Worm (Caenorhabditis elegans) whole organism, L4 larva: ENCODE results near the gene F10E7.2.
A peak's percentile ranks its signal among the peaks of the same experiment; 100 is the strongest.

Experiments used
- D1046.2 ChIP-seq: fragments of 200-800 bp; sonication (Bioruptor generic); IDR thresholded peaks from 2 replicates; pipeline ENCODE4 v1.3.6; 2022; ENCODE audit warnings: missing genetic modification characterization, missing compliant biosample characterization
- T20F7.1 ChIP-seq: fragments of 200-800 bp; sonication (Bioruptor generic); optimal IDR thresholded peaks from 2 replicates; lab custom pipeline; 2018; ENCODE audit warnings: mild to moderate bottlenecking, missing genetic modification characterization, missing compliant biosample characterization
- Y48G9A.11 ChIP-seq: fragments of 200-800 bp; sonication (Bioruptor generic); IDR thresholded peaks from 2 replicates; pipeline ENCODE4 v1.3.6; 2022; ENCODE audit warnings: missing genetic modification reagents, missing genetic modification characterization, missing compliant biosample characterization
- ZK546.5 ChIP-seq, 2 experiments: sonication (generic microtip); optimal IDR thresholded peaks; 2 replicates each; lab custom pipeline; 2017; ENCODE audit warnings: missing biosample characterization in 2 of 2, missing genetic modification characterization in 2 of 2
- arid-1 ChIP-seq: fragments of 200-800 bp; sonication (Bioruptor generic); conservative IDR thresholded peaks from 2 replicates; pipeline ENCODE4 v1.3.6; 2022; ENCODE audit warnings: missing genetic modification reagents, missing genetic modification characterization, missing compliant biosample characterization
- attf-4 ChIP-seq: sonication (generic microtip); optimal IDR thresholded peaks from 3 replicates; lab custom pipeline; 2017; ENCODE audit warnings: missing biosample characterization, missing genetic modification characterization
- ceh-62 ChIP-seq: sonication (generic microtip); optimal IDR thresholded peaks from 2 replicates; lab custom pipeline; 2017; ENCODE audit warnings: missing biosample characterization, missing genetic modification characterization
- ceh-82 ChIP-seq: sonication (generic microtip); optimal IDR thresholded peaks from 2 replicates; lab custom pipeline; 2017; ENCODE audit warnings: missing biosample characterization, missing genetic modification characterization
- ces-1 ChIP-seq: fragments of 150-350 bp; sonication (generic microtip); optimal IDR thresholded peaks from 4 replicates; lab custom pipeline; 2014; ENCODE audit warnings: missing biosample characterization, missing genetic modification reagents, missing genetic modification characterization
- daf-16 ChIP-seq, 3 experiments: sonication (generic microtip); optimal IDR thresholded peaks; 2 replicates each; lab custom pipeline; 2016 to 2017; ENCODE audit warnings: missing genetic modification characterization in 3 of 3, missing genetic modification reagents in 3 of 3, mild to moderate bottlenecking in 2 of 3, missing compliant biosample characterization in 2 of 3, missing biosample characterization in 1 of 3, moderate library complexity in 1 of 3
- daf-8 ChIP-seq: fragments of 200-800 bp; sonication (Bioruptor generic); IDR thresholded peaks from 2 replicates; pipeline ENCODE4 v1.3.6; 2022; ENCODE audit warnings: missing genetic modification characterization, missing compliant biosample characterization
- dmd-6 ChIP-seq: fragments of 200-800 bp; sonication (Bioruptor generic); IDR thresholded peaks from 2 replicates; pipeline ENCODE4 v1.3.6; 2022; ENCODE audit warnings: missing genetic modification reagents, missing genetic modification characterization, missing compliant biosample characterization
- dpl-1 ChIP-seq: fragments of 150-350 bp; optimal IDR thresholded peaks from 2 replicates; lab custom pipeline; 2014; ENCODE audit warnings: missing biosample characterization, missing genetic modification reagents, missing genetic modification characterization
- dve-1 ChIP-seq: sonication (generic microtip); optimal IDR thresholded peaks from 2 replicates; lab custom pipeline; 2017; ENCODE audit warnings: antibody characterized with exemption, mild to moderate bottlenecking, missing genetic modification characterization, missing compliant biosample characterization; ENCODE audit not compliant: insufficient read depth
- fkh-10 ChIP-seq: fragments of 150-350 bp; optimal IDR thresholded peaks from 2 replicates; lab custom pipeline; 2014; ENCODE audit warnings: missing biosample characterization, missing genetic modification reagents, missing genetic modification characterization
- fos-1 ChIP-seq: fragments of 150-350 bp; optimal IDR thresholded peaks from 2 replicates; lab custom pipeline; 2014; ENCODE audit warnings: missing biosample characterization, missing genetic modification characterization
- hlh-11 ChIP-seq: fragments of 200-800 bp; sonication (Bioruptor generic); optimal IDR thresholded peaks from 2 replicates; lab custom pipeline; 2018; ENCODE audit warnings: mild to moderate bottlenecking, missing genetic modification characterization, missing compliant biosample characterization
- hlh-30 ChIP-seq: sonication (generic microtip); optimal IDR thresholded peaks from 2 replicates; lab custom pipeline; 2017; ENCODE audit warnings: antibody characterized with exemption, mild to moderate bottlenecking, missing genetic modification characterization, missing compliant biosample characterization; ENCODE audit not compliant: insufficient read depth
- hmg-1.1 ChIP-seq: fragments of 200-800 bp; sonication (Bioruptor generic); IDR thresholded peaks from 2 replicates; pipeline ENCODE4 v1.3.6; 2022; ENCODE audit warnings: missing genetic modification reagents, missing genetic modification characterization, missing compliant biosample characterization
- jun-1 ChIP-seq: fragments of 150-350 bp; optimal IDR thresholded peaks from 2 replicates; lab custom pipeline; 2014; ENCODE audit warnings: missing biosample characterization, missing genetic modification reagents, missing genetic modification characterization
- lin-13 ChIP-seq: fragments of 150-350 bp; optimal IDR thresholded peaks from 2 replicates; lab custom pipeline; 2014; ENCODE audit warnings: missing biosample characterization, missing genetic modification reagents, missing genetic modification characterization
- lin-29 ChIP-seq: fragments of 200-800 bp; sonication (Bioruptor generic); IDR thresholded peaks from 2 replicates; pipeline ENCODE4 v1.3.6; 2022; ENCODE audit warnings: missing genetic modification reagents, missing genetic modification characterization, missing compliant biosample characterization
- lin-39 ChIP-seq: fragments of 150-350 bp; optimal IDR thresholded peaks from 2 replicates; lab custom pipeline; 2014; ENCODE audit warnings: missing biosample characterization, missing genetic modification reagents, missing genetic modification characterization
- lsy-2 ChIP-seq, 2 experiments: fragments of 150-350 bp in 1 of 2; sonication (generic microtip) in 1 of 2; optimal IDR thresholded peaks; 2 replicates each; lab custom pipeline; 2014 to 2017; ENCODE audit warnings: missing biosample characterization in 2 of 2, missing genetic modification characterization in 2 of 2
- mdl-1 ChIP-seq, 2 experiments: fragments of 150-350 bp in 1 of 2; sonication (generic microtip) in 1 of 2; optimal IDR thresholded peaks; 2 replicates each; lab custom pipeline; 2014 to 2017; ENCODE audit warnings: missing biosample characterization in 2 of 2, missing genetic modification characterization in 2 of 2
- mep-1 ChIP-seq: fragments of 150-350 bp; sonication (generic microtip); optimal IDR thresholded peaks from 3 replicates; lab custom pipeline; 2014; ENCODE audit warnings: missing biosample characterization, missing genetic modification characterization
- mes-2 ChIP-seq: sonication (generic microtip); optimal IDR thresholded peaks from 2 replicates; lab custom pipeline; 2016; ENCODE audit warnings: missing genotype, mild to moderate bottlenecking, missing genetic modification characterization, missing compliant biosample characterization; ENCODE audit not compliant: poor library complexity, severe bottlenecking
- nhr-11 ChIP-seq: fragments of 150-350 bp; optimal IDR thresholded peaks from 2 replicates; lab custom pipeline; 2014; ENCODE audit warnings: missing biosample characterization, missing genetic modification characterization
- nhr-28 ChIP-seq: fragments of 150-350 bp; optimal IDR thresholded peaks from 2 replicates; lab custom pipeline; 2014; ENCODE audit warnings: missing biosample characterization, missing genetic modification characterization
- pha-4 ChIP-seq, 2 experiments: fragments of 150-350 bp in 1 of 2; fragments of 200-800 bp in 1 of 2; sonication (Bioruptor generic) in 1 of 2; IDR thresholded peaks in 1 of 2; optimal IDR thresholded peaks in 1 of 2; 2 replicates each; pipeline versions ENCODE4 v1.3.6 to Lab custom; 2014 to 2022; ENCODE audit warnings: missing genetic modification characterization in 2 of 2, missing genetic modification reagents in 2 of 2, missing biosample characterization in 1 of 2, missing compliant biosample characterization in 1 of 2
- rbr-2 ChIP-seq: sonication (generic microtip); optimal IDR thresholded peaks from 2 replicates; lab custom pipeline; 2016; ENCODE audit warnings: missing genotype, missing genetic modification characterization, missing compliant biosample characterization
- tra-1 ChIP-seq: fragments of 200-800 bp; sonication (Bioruptor generic); IDR thresholded peaks from 2 replicates; pipeline ENCODE4 v1.3.6; 2022; ENCODE audit warnings: missing genetic modification reagents, missing genetic modification characterization, missing compliant biosample characterization
- unc-39 ChIP-seq: sonication (generic microtip); optimal IDR thresholded peaks from 2 replicates; lab custom pipeline; 2017; ENCODE audit warnings: missing biosample characterization, missing genetic modification characterization
- unc-62 ChIP-seq, 3 experiments: fragments of 150-350 bp in 1 of 3; sonication (generic microtip); optimal IDR thresholded peaks in 2 of 3; peaks in 1 of 3; 1 replicate in 1 of 3; 2 replicates in 2 of 3; lab custom pipeline; 2014 to 2017; ENCODE audit warnings: missing biosample characterization in 3 of 3, missing genetic modification characterization in 3 of 3, missing genetic modification reagents in 3 of 3, missing genotype in 1 of 3
- vab-7 ChIP-seq: fragments of 200-800 bp; sonication (Bioruptor generic); IDR thresholded peaks from 2 replicates; pipeline ENCODE4 v1.3.6; 2022; ENCODE audit warnings: missing genetic modification reagents, missing genetic modification characterization, missing compliant biosample characterization
- zfp-2 ChIP-seq: sonication (generic microtip); optimal IDR thresholded peaks from 2 replicates; lab custom pipeline; 2016; ENCODE audit warnings: mild to moderate bottlenecking, missing genetic modification characterization, missing compliant biosample characterization
- zip-11 ChIP-seq: fragments of 200-800 bp; sonication (Bioruptor generic); IDR thresholded peaks from 2 replicates; pipeline ENCODE4 v1.3.6; 2022; ENCODE audit warnings: missing genetic modification characterization, missing compliant biosample characterization
- zip-2 ChIP-seq: fragments of 150-350 bp; optimal IDR thresholded peaks from 2 replicates; lab custom pipeline; 2014; ENCODE audit warnings: missing biosample characterization, missing genetic modification characterization
- ztf-7 ChIP-seq: fragments of 150-350 bp; optimal IDR thresholded peaks from 2 replicates; lab custom pipeline; 2014; ENCODE audit warnings: missing biosample characterization, missing genetic modification characterization

F10E7.2 gene

ce11 chrII:7111012-7111656 lies 10.9 kb upstream of the F10E7.2 start:
- TF ChIP-seq lsy-2 (tag; optimal IDR thresholded peaks at IDR 0.05; lab: Kevin White, UChicago), result peak in 1 of 2 experiments; percentile 53
- no peak for TF ChIP-seq ceh-82 (tag; lab: Kevin White, UChicago)
- TF ChIP-seq hmg-1.1 (GFP tag; lab: Robert Waterston, UW), result 0 out of 2 replicates have a peak, but pooled peaks have one; percentile 9
- TF ChIP-seq rbr-2 (tag; lab: Kevin White, UChicago), result no peak
- TF ChIP-seq fkh-10, result peak; percentile 45
- TF ChIP-seq unc-62 (GFP tag; optimal IDR thresholded peaks at IDR 0.05 in 1 of 2; lab: Kevin White, UChicago), result peak in 1 of 2 experiments; percentile 95
- no peak for TF ChIP-seq unc-62 (tag; optimal IDR thresholded peaks at IDR 0.05; lab: Kevin White, UChicago)
- no peak for TF ChIP-seq attf-4
- TF ChIP-seq lin-39 (tag; lab: Kevin White, UChicago), result no peak
- no peak for TF ChIP-seq mep-1 (tag; lab: Kevin White, UChicago)

- TF ChIP-seq lin-13 (GFP tag; lab: Kevin White, UChicago) (peak; percentile 15), mes-2 (tag; lab: Kevin White, UChicago) (peak; percentile 72), nhr-11 (no peak), pha-4 (GFP tag; IDR thresholded peaks at IDR 0.05; lab: Robert Waterston, UW) (no peak), pha-4 (tag; optimal IDR thresholded peaks at IDR 0.05; lab: Kevin White, UChicago) (no peak), hlh-30 (tag; lab: Kevin White, UChicago) (peak; percentile 7), lsy-2 (tag; optimal IDR thresholded peaks at IDR 0.05; lab: Kevin White, UChicago) (peak; percentile 92 to 99), daf-8 (GFP tag; lab: Robert Waterston, UW) (no peak), hmg-1.1 (GFP tag; lab: Robert Waterston, UW) (0 out of 2 replicates have a peak, but pooled peaks have one; percentile 17), fos-1 (no peak), ZK546.5 (tag; optimal IDR thresholded peaks at IDR 0.05; lab: Kevin White, UChicago) (peak in 1 of 2 experiments; percentile 22), daf-16 (GFP tag; optimal IDR thresholded peaks at IDR 0.05; lab: Kevin White, UChicago) (no peak), daf-16 (tag; optimal IDR thresholded peaks at IDR 0.05; lab: Kevin White, UChicago) (peak; percentile 13), T20F7.1 (GFP tag; lab: Kevin White, UChicago) (peak; percentile 69), dpl-1 (GFP tag; lab: Kevin White, UChicago) (peak; percentile 25), nhr-28 (tag; lab: Kevin White, UChicago) (peak; percentile 33), hlh-11 (tag; lab: Kevin White, UChicago) (peak; percentile 3)
Observed at ce11 chrII:7111657-7112049, 10.4 kb upstream of the F10E7.2 start, which contains the start of gene F10E7.5. F10E7.5 (plus strand) TSS chrII:7111978.

DNA sequence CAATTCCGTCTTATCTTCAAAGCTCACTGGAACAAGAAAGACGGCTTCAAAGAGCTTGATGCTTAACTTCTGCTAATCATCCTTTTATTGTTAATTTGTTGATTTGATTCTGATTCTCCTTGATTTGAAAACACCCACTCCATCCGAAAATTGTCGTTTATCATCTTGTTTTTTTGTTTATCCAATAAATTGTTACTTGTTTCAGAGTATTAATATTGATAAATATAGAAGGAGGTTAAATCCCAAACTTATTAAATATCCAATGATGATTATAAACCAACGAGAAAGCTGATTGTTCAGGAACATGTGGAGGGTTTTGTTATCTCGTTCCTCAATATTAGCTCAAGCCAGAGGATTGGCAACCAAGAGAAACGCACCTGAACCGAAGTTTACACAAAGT lies 9.3 kb upstream of the F10E7.2 start, which contains the start of gene F10E7.6:
Gene F10E7.6, plus strand, starts transcription at position 301 of the 400 bp plus-strand sequence.
- TF ChIP-seq unc-62 (GFP tag; optimal IDR thresholded peaks at IDR 0.05 in 1 of 2; lab: Kevin White, UChicago), result peak in 1 of 2 experiments; percentile 63
- no peak for TF ChIP-seq unc-62 (tag; optimal IDR thresholded peaks at IDR 0.05; lab: Kevin White, UChicago)
- TF ChIP-seq dve-1 (tag; lab: Kevin White, UChicago), result no peak
- no peak for TF ChIP-seq zfp-2 (tag; lab: Kevin White, UChicago)
- TF ChIP-seq, all 104 proteins: peak for 1

ce11 chrII:7115638-7116037 lies 6.4 kb upstream of the F10E7.2 start, which contains the start of gene cutl-5:
cutl-5 (minus strand) TSS chrII:7115906.
- TF ChIP-seq arid-1 (GFP tag; lab: Robert Waterston, UW), result no peak
- peak in 1 of 2 experiments; percentile 93 for TF ChIP-seq unc-62 (GFP tag; optimal IDR thresholded peaks at IDR 0.05 in 1 of 2; lab: Kevin White, UChicago)
- TF ChIP-seq unc-62 (tag; optimal IDR thresholded peaks at IDR 0.05; lab: Kevin White, UChicago), result no peak
- no peak for TF ChIP-seq mdl-1 (tag; optimal IDR thresholded peaks at IDR 0.05; lab: Kevin White, UChicago)
- TF ChIP-seq, all 104 proteins: peak for 1

ce11 chrII:7116350-7116749 lies 5.7 kb upstream of the F10E7.2 start, which contains the start of gene spon-1:
spon-1 (plus strand) TSS chrII:7116557.
- TF ChIP-seq Y48G9A.11 (GFP tag; lab: Robert Waterston, UW) (no peak), dmd-6 (no peak), mes-2 (tag; lab: Kevin White, UChicago) (no peak), tra-1 (GFP tag; lab: Robert Waterston, UW) (no peak), mep-1 (tag; lab: Kevin White, UChicago) (no peak), zip-2 (tag; lab: Kevin White, UChicago) (no peak), D1046.2 (GFP tag; lab: Robert Waterston, UW) (no peak), jun-1 (tag; lab: Kevin White, UChicago) (no peak), ces-1 (no peak), vab-7 (no peak), zip-11 (GFP tag; lab: Robert Waterston, UW) (no peak), lsy-2 (tag; optimal IDR thresholded peaks at IDR 0.05; lab: Kevin White, UChicago) (no peak), unc-39 (tag; lab: Kevin White, UChicago) (no peak), ztf-7 (tag; lab: Kevin White, UChicago) (no peak), lin-29 (no peak), ceh-62 (tag; lab: Kevin White, UChicago) (no peak)
